Worm (Caenorhabditis elegans) whole organism, mixed stage, embryonic: ENCODE data around the gene K08H10.6.

Experiments
- M03D4.4 ChIP-seq: sonication (generic microtip); optimal IDR thresholded peaks from 2 replicates; lab custom pipeline; 2017; ENCODE audit warnings: mild to moderate bottlenecking, missing genetic modification characterization, missing compliant biosample characterization
- bed-3 ChIP-seq: fragments of 200-800 bp; sonication (Bioruptor generic); optimal IDR thresholded peaks from 3 replicates; lab custom pipeline; 2018; ENCODE audit warnings: mild to moderate bottlenecking, missing genetic modification characterization, moderate library complexity, missing compliant biosample characterization
- blmp-1 ChIP-seq: fragments of 150-350 bp; optimal IDR thresholded peaks from 2 replicates; lab custom pipeline; 2014; ENCODE audit warnings: missing biosample characterization, missing genetic modification characterization
- ceh-39 ChIP-seq: fragments of 150-350 bp; optimal IDR thresholded peaks from 2 replicates; lab custom pipeline; 2014; ENCODE audit warnings: missing biosample characterization, missing genetic modification characterization
- ceh-43 ChIP-seq: fragments of 200-800 bp; sonication (Bioruptor generic); optimal IDR thresholded peaks from 2 replicates; lab custom pipeline; 2018; ENCODE audit warnings: mild to moderate bottlenecking, missing genetic modification characterization, moderate library complexity, missing compliant biosample characterization
- ceh-83 ChIP-seq: fragments of 200-800 bp; sonication (Bioruptor generic); optimal IDR thresholded peaks from 2 replicates; lab custom pipeline; 2018; ENCODE audit warnings: mild to moderate bottlenecking, missing genetic modification characterization, missing compliant biosample characterization
- ces-1 ChIP-seq: fragments of 150-350 bp; optimal IDR thresholded peaks from 2 replicates; lab custom pipeline; 2014; ENCODE audit warnings: missing biosample characterization, missing genetic modification reagents, missing genetic modification characterization
- drap-1 ChIP-seq: fragments of 200-800 bp; sonication (Bioruptor generic); optimal IDR thresholded peaks from 3 replicates; lab custom pipeline; 2018; ENCODE audit warnings: mild to moderate bottlenecking, missing genetic modification characterization, missing compliant biosample characterization
- elt-1 ChIP-seq: sonication (generic microtip); optimal IDR thresholded peaks from 2 replicates; lab custom pipeline; 2017; ENCODE audit warnings: missing genetic modification characterization, mild to moderate bottlenecking, missing compliant biosample characterization, antibody characterized with exemption, moderate library complexity, borderline replicate concordance; ENCODE audit not compliant: insufficient read depth
- elt-3 ChIP-seq: fragments of 150-350 bp; optimal IDR thresholded peaks from 2 replicates; lab custom pipeline; 2014; ENCODE audit warnings: missing biosample characterization, missing genetic modification characterization
- flh-1 ChIP-seq: fragments of 200-800 bp; sonication (Bioruptor generic); optimal IDR thresholded peaks from 2 replicates; lab custom pipeline; 2018; ENCODE audit warnings: mild to moderate bottlenecking, missing genetic modification characterization, moderate library complexity, missing compliant biosample characterization
- ham-2 ChIP-seq: fragments of 200-800 bp; sonication (Bioruptor generic); optimal IDR thresholded peaks from 2 replicates; lab custom pipeline; 2018; ENCODE audit warnings: mild to moderate bottlenecking, missing genetic modification characterization, missing compliant biosample characterization
- lin-13 ChIP-seq: fragments of 150-350 bp; optimal IDR thresholded peaks from 2 replicates; lab custom pipeline; 2014; ENCODE audit warnings: missing biosample characterization, missing genetic modification characterization
- lin-32 ChIP-seq: fragments of 200-800 bp; sonication (Bioruptor generic); optimal IDR thresholded peaks from 2 replicates; lab custom pipeline; 2018; ENCODE audit warnings: mild to moderate bottlenecking, missing genetic modification characterization, missing compliant biosample characterization
- lsy-2 ChIP-seq: fragments of 150-350 bp; optimal IDR thresholded peaks from 2 replicates; lab custom pipeline; 2014; ENCODE audit warnings: missing biosample characterization, missing genetic modification characterization
- mep-1 ChIP-seq: fragments of 150-350 bp; optimal IDR thresholded peaks from 2 replicates; lab custom pipeline; 2017; ENCODE audit warnings: missing biosample characterization, missing genetic modification reagents, missing genetic modification characterization, inconsistent platforms
- mls-2 ChIP-seq: sonication (generic microtip); optimal IDR thresholded peaks from 2 replicates; lab custom pipeline; 2016; ENCODE audit warnings: mild to moderate bottlenecking, missing genetic modification characterization, moderate library complexity, missing compliant biosample characterization
- nhr-12 ChIP-seq: fragments of 150-350 bp; optimal IDR thresholded peaks from 2 replicates; lab custom pipeline; 2014; ENCODE audit warnings: missing biosample characterization, missing genetic modification characterization
- nhr-2 ChIP-seq: fragments of 150-350 bp; optimal IDR thresholded peaks from 2 replicates; lab custom pipeline; 2014; ENCODE audit warnings: missing biosample characterization, missing genetic modification characterization
- nhr-237 ChIP-seq: fragments of 150-350 bp; optimal IDR thresholded peaks from 2 replicates; lab custom pipeline; 2014; ENCODE audit warnings: missing biosample characterization, missing genetic modification characterization
- nhr-28 ChIP-seq: fragments of 150-350 bp; optimal IDR thresholded peaks from 2 replicates; lab custom pipeline; 2014; ENCODE audit warnings: missing biosample characterization, missing genetic modification characterization
- nhr-76 ChIP-seq: sonication (generic microtip); optimal IDR thresholded peaks from 2 replicates; lab custom pipeline; 2017; ENCODE audit warnings: missing biosample characterization, missing genetic modification characterization
- pha-4 ChIP-seq: fragments of 150-350 bp; optimal IDR thresholded peaks from 2 replicates; lab custom pipeline; 2018; ENCODE audit warnings: missing biosample characterization, missing genetic modification reagents, missing genetic modification characterization
- snpc-4 ChIP-seq: fragments of 150-350 bp; optimal IDR thresholded peaks from 2 replicates; lab custom pipeline; 2014; ENCODE audit warnings: missing biosample characterization, missing genetic modification characterization
- sptf-1 ChIP-seq: sonication (generic microtip); optimal IDR thresholded peaks from 2 replicates; lab custom pipeline; 2017; ENCODE audit warnings: mild to moderate bottlenecking, missing genetic modification characterization, moderate library complexity, missing compliant biosample characterization
- tbx-8 ChIP-seq: fragments of 200-800 bp; sonication (Bioruptor generic); optimal IDR thresholded peaks from 2 replicates; lab custom pipeline; 2018; ENCODE audit warnings: mild to moderate bottlenecking, missing genetic modification characterization, moderate library complexity, missing compliant biosample characterization
- unc-120 ChIP-seq: sonication (generic microtip); optimal IDR thresholded peaks from 2 replicates; lab custom pipeline; 2017; ENCODE audit warnings: missing genetic modification characterization, missing compliant biosample characterization; ENCODE audit not compliant: poor library complexity, severe bottlenecking
- unc-62 ChIP-seq: fragments of 150-350 bp; optimal IDR thresholded peaks from 2 replicates; lab custom pipeline; 2014; ENCODE audit warnings: missing biosample characterization, missing genetic modification reagents, missing genetic modification characterization
- zip-8 ChIP-seq: fragments of 150-350 bp; optimal IDR thresholded peaks from 2 replicates; lab custom pipeline; 2014; ENCODE audit warnings: missing biosample characterization, missing genetic modification characterization

The K08H10.6 gene

DNA sequence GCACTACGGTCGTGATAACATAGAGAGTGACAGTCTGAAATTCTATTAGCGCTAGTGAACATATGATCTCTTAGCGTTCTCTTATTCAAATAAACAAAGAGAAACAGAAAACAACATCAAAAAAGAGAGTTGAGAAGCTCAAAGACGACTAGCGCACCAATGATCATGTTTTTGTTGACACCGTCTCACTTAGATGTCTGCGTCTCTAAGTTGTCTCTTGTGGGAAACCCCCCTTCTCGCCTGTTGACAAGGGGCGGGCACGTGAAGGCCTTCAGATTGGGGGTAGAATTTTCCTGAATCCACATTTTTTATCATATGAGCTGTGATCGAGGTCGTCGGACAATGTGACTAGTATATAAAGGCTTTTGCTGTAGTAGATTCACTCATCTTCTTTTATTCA is 24.2 kb upstream of the K08H10.6 start:
- TF ChIP-seq nhr-12 (tag; lab: Kevin White, UChicago) (no peak), nhr-237 (no peak), ceh-83 (GFP tag; lab: Kevin White, UChicago) (no peak), lin-13 (tag; lab: Kevin White, UChicago) (no peak), sptf-1 (tag; lab: Kevin White, UChicago) (no peak), lsy-2 (tag; lab: Kevin White, UChicago) (no peak), lin-32 (GFP tag; lab: Kevin White, UChicago) (no peak), mls-2 (tag; lab: Kevin White, UChicago) (no peak)

DNA sequence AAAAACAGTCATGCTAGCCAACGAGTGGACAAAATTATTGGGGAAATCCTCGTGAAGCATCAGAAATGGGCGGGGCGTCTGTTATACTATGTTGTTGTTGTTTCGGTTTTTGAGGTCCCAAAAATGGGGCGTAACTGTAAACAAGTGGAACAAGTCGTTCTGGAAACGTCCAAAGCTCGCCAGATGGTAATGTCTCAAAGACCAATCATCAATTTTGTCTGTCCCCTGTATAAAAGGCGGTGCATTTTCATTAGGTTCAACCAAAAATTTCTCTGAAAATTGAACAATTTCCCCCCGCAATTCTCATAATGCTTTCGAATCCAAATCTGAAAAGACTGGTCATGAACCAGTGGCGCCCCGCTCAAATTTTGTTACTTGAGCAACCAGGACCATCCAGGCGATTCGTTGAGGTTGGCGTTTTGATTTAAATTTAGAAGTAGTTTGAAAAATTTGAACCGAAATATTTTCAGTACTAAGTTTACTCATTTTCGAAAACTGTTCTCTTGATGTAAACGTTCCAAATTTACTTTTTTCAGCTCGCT is 23.5 kb upstream of the K08H10.6 start:
- TF ChIP-seq mls-2 (tag; lab: Kevin White, UChicago) (no peak), nhr-76 (tag; lab: Kevin White, UChicago) (no peak)

DNA sequence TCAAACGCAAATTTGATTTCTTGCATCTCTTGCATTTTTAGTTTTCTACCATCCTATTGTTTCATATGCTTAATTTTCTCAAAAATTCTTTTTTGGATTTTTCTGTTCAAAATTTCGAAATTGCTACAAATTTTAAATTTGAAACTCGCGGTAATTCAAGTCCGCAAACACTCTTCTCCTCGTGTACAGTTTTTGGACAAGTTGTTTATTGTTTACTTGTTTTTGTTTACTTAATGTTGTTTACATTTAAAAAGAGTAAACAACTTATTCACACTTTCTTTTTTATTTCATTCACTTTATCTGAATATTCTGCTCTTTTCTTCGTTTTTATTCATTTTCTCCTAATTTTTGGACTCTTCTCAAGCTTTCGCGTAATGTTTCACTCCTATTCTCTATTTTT is 22.6 kb upstream of the K08H10.6 start:
- no peak for TF ChIP-seq lin-32 (GFP tag; lab: Kevin White, UChicago)
- no peak for TF ChIP-seq lin-13 (tag; lab: Kevin White, UChicago)
- no peak for TF ChIP-seq nhr-12 (tag; lab: Kevin White, UChicago)
- no peak for TF ChIP-seq mep-1 (tag; lab: Kevin White, UChicago)
- TF ChIP-seq, all 35 proteins: peak for 0

DNA sequence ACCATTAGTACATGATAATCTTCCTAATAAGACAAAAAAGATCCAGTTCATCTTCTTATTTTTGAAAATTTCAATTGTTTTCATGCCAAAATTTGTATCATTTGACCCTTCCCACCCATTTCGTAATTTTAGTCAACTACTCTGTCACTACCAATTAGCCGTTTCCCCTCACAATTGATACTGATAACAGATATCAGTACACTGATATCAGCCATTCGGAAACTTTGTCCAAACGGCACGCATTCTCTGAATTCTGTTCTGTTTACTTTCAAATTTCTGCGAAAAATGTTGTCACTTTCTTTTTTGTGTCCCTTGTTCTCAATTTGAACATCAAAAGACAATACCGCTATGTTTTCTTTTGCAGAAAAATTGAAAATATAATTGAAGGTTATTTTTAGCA is 16.9 kb upstream of the K08H10.6 start:
- TF ChIP-seq elt-3 (tag; lab: Kevin White, UChicago) (peak; percentile 38), tbx-8 (no peak)

DNA sequence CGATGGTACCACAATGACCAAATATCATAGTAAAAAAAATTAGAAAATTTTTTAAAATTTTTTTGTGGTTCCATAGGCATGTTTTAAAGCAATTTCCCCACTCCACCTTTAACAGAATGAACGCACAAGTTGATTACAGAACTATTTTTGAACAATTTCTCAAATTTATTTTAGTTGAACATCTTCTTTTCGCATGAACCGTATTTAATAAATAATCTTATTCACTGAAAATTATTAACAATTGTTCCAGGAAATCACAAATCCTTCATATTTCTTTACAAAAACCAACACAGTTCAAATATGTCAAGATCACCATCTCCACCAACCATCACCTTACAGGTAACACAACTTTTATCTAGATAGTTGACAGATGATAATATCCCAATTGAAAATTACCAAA is 15.9 kb upstream of the K08H10.6 start, which contains the start of gene lea-1:
lea-1 (plus strand) TSS at position 301 of the 400 bp plus-strand sequence.
- TF ChIP-seq lin-13 (tag; lab: Kevin White, UChicago): no peak
- no peak for TF ChIP-seq pha-4 (tag; lab: Kevin White, UChicago)
- no peak for TF ChIP-seq blmp-1 (tag; lab: Kevin White, UChicago)
- no peak for TF ChIP-seq ceh-43 (GFP tag; lab: Kevin White, UChicago)
- TF ChIP-seq elt-3 (tag; lab: Kevin White, UChicago): no peak
- TF ChIP-seq flh-1 (GFP tag; lab: Kevin White, UChicago): no peak
- no peak for TF ChIP-seq mep-1 (tag; lab: Kevin White, UChicago)
- TF ChIP-seq ces-1 (GFP tag; lab: Kevin White, UChicago): no peak
- no peak for TF ChIP-seq nhr-28 (tag; lab: Kevin White, UChicago)
- TF ChIP-seq M03D4.4 (tag; lab: Kevin White, UChicago): no peak
- TF ChIP-seq lin-32 (GFP tag; lab: Kevin White, UChicago): no peak
- no peak for TF ChIP-seq unc-62 (GFP tag; lab: Kevin White, UChicago)
- TF ChIP-seq unc-120 (tag; lab: Kevin White, UChicago): no peak

DNA sequence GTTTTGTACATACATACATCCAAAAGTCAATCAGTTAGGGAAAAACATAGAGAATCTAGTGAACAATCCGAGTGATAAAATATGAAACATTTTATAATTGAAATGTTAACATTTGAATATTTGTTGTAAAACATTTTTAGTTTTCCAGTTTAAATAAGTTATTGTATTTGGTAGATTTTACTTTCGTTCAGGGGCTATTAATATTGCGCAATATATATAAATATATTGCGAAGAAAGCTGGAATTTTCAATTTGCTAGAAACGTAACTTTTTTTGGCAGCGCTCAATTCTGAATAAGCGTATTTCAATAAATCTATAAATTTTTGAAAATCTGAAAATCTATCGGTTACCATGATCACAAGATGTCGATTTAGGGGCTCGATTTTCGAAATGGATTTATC is 11.8 kb upstream of the K08H10.6 start:
- TF ChIP-seq zip-8 (tag; lab: Kevin White, UChicago): peak; percentile 95
- TF ChIP-seq snpc-4 (tag; lab: Kevin White, UChicago): no peak

DNA sequence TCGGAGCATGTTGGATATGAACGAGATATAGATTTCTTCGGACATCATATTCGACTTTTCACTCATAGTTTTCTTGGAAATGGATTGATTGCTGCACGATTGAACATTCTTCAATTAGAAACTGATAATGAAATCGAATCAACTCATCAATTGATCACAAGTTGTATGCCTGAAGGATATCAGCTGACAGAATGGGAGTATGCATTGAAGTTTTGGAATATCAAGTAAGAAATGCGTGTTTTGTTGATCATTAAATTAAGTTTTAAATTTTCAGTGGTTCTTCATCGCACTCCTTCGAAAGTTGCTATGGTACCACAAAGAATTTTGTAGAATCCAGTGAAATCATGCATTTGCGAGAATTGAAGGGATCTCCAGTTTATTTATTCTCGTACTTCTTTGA is 10.7 kb upstream of the K08H10.6 start:
- TF ChIP-seq M03D4.4 (tag; lab: Kevin White, UChicago): no peak
- no peak for TF ChIP-seq lsy-2 (tag; lab: Kevin White, UChicago)
- TF ChIP-seq unc-120 (tag; lab: Kevin White, UChicago): no peak
- no peak for TF ChIP-seq mls-2 (tag; lab: Kevin White, UChicago)
- no peak for TF ChIP-seq nhr-237
- no peak for TF ChIP-seq nhr-12 (tag; lab: Kevin White, UChicago)
- no peak for TF ChIP-seq ham-2 (GFP tag; lab: Kevin White, UChicago)
- TF ChIP-seq elt-3 (tag; lab: Kevin White, UChicago): no peak
- TF ChIP-seq drap-1 (GFP tag; lab: Kevin White, UChicago): no peak
- no peak for TF ChIP-seq ces-1 (GFP tag; lab: Kevin White, UChicago)
- TF ChIP-seq nhr-2 (tag; lab: Kevin White, UChicago): no peak
- TF ChIP-seq elt-1 (tag; lab: Kevin White, UChicago): no peak
- TF ChIP-seq ceh-39 (tag; lab: Kevin White, UChicago): no peak
- no peak for TF ChIP-seq bed-3
- no peak for TF ChIP-seq pha-4 (tag; lab: Kevin White, UChicago)
- TF ChIP-seq lin-32 (GFP tag; lab: Kevin White, UChicago): no peak
